Fruit fly (Drosophila melanogaster) whole organism, adult: ENCODE results near the gene CG12637.
"Not testable (repeated sequence)": the region's sequence is repeated elsewhere in the genome, so short reads cannot be mapped to it uniquely, and the experiment has no call there.

Experiments used
- CG11617 ChIP-seq: fragments of 200-800 bp; sonication (Bioruptor generic); optimal IDR thresholded peaks from 2 replicates; lab custom pipeline; 2017; ENCODE audit warnings: mild to moderate bottlenecking, missing biosample characterization, missing genetic modification reagents, missing genetic modification characterization
- CG12768 ChIP-seq: fragments of 200-800 bp; sonication (Bioruptor generic); optimal IDR thresholded peaks from 2 replicates; lab custom pipeline; 2017; ENCODE audit warnings: missing biosample characterization, missing genetic modification characterization, mild to moderate bottlenecking, moderate library complexity, missing genetic modification reagents
- CG14711 ChIP-seq: fragments of 200-800 bp; sonication (Bioruptor generic); optimal IDR thresholded peaks from 2 replicates; lab custom pipeline; 2018; ENCODE audit warnings: missing biosample characterization, mild to moderate bottlenecking, missing genetic modification characterization, moderate library complexity
- CG1620 ChIP-seq: fragments of 200-800 bp; sonication (Bioruptor generic); optimal IDR thresholded peaks from 2 replicates; lab custom pipeline; 2016; ENCODE audit warnings: missing biosample characterization, missing genetic modification characterization
- CG33017 ChIP-seq: fragments of 200-800 bp; sonication (Bioruptor generic); optimal IDR thresholded peaks from 2 replicates; lab custom pipeline; 2018; ENCODE audit warnings: missing biosample characterization, mild to moderate bottlenecking, missing genetic modification characterization, moderate library complexity
- CG5204 ChIP-seq: fragments of 200-800 bp; sonication (Bioruptor generic); optimal IDR thresholded peaks from 2 replicates; lab custom pipeline; 2016; ENCODE audit warnings: missing biosample characterization, missing genetic modification characterization
- CG7045 ChIP-seq: fragments of 200-800 bp; sonication (Bioruptor generic); optimal IDR thresholded peaks from 2 replicates; lab custom pipeline; 2017; ENCODE audit warnings: missing biosample characterization, mild to moderate bottlenecking, missing genetic modification characterization
- CG7101 ChIP-seq: fragments of 200-800 bp; sonication (Bioruptor generic); optimal IDR thresholded peaks from 2 replicates; lab custom pipeline; 2018; ENCODE audit warnings: missing biosample characterization, mild to moderate bottlenecking, missing genetic modification characterization, moderate library complexity
- Clk ChIP-seq: fragments of 200-800 bp; sonication (Bioruptor generic); optimal IDR thresholded peaks from 2 replicates; lab custom pipeline; 2017; ENCODE audit warnings: missing biosample characterization, missing genetic modification characterization
- Crg-1 ChIP-seq: fragments of 200-800 bp; sonication (Bioruptor generic); optimal IDR thresholded peaks from 2 replicates; lab custom pipeline; 2016; ENCODE audit warnings: missing biosample characterization, missing genetic modification characterization
- Hr96 ChIP-seq: fragments of 200-800 bp; sonication (Bioruptor generic); optimal IDR thresholded peaks from 2 replicates; lab custom pipeline; 2016; ENCODE audit warnings: missing biosample characterization, missing genetic modification characterization
- Mnt ChIP-seq: fragments of 200-800 bp; sonication (Bioruptor generic); optimal IDR thresholded peaks from 2 replicates; lab custom pipeline; 2016; ENCODE audit warnings: missing biosample characterization, mild to moderate bottlenecking, missing genetic modification characterization
- bab1 ChIP-seq: fragments of 200-800 bp; sonication (Bioruptor generic); optimal IDR thresholded peaks from 3 replicates; lab custom pipeline; 2019; ENCODE audit warnings: missing biosample characterization, mild to moderate bottlenecking, missing genetic modification characterization, moderate library complexity
- cic ChIP-seq: fragments of 200-800 bp; sonication (Bioruptor generic); optimal IDR thresholded peaks from 2 replicates; lab custom pipeline; 2017; ENCODE audit warnings: missing biosample characterization, mild to moderate bottlenecking, missing genetic modification characterization, moderate library complexity
- cnc ChIP-seq, 2 experiments: fragments of >200 bp; optimal IDR thresholded peaks; 2 replicates each; lab custom pipeline; 2017
- kay ChIP-seq: fragments of 200-800 bp; sonication (Bioruptor generic); peaks from one replicate; lab custom pipeline; 2016; ENCODE audit warnings: missing biosample characterization, missing genetic modification characterization, borderline replicate concordance
- ovo ChIP-seq: fragments of 200-800 bp; sonication (Bioruptor generic); optimal IDR thresholded peaks from 2 replicates; lab custom pipeline; 2016; ENCODE audit warnings: missing biosample characterization, missing genetic modification characterization
- pad ChIP-seq: fragments of 200-800 bp; sonication (Bioruptor generic); optimal IDR thresholded peaks from 3 replicates; lab custom pipeline; 2017; ENCODE audit warnings: missing biosample characterization, missing genetic modification characterization, mild to moderate bottlenecking, moderate library complexity, missing genetic modification reagents
- tj ChIP-seq: fragments of 200-800 bp; sonication (Bioruptor generic); optimal IDR thresholded peaks from 3 replicates; lab custom pipeline; 2017; ENCODE audit warnings: missing biosample characterization, mild to moderate bottlenecking, missing genetic modification characterization, moderate library complexity
- toe ChIP-seq: fragments of 200-800 bp; sonication (Bioruptor generic); optimal IDR thresholded peaks from 2 replicates; lab custom pipeline; 2016; ENCODE audit warnings: missing biosample characterization, missing genetic modification characterization

Gene CG12637

dm6 chrX:10673366-10673765, at the start of gene CG12637:
Gene CG12637 (minus strand): TSS chrX:10673466.
- TF ChIP-seq CG1620 (no peak), CG11617 (GFP tag; lab: Kevin White, UChicago) (no peak), tj (GFP tag; lab: Kevin White, UChicago) (no peak), cic (GFP tag; lab: Kevin White, UChicago) (no peak), bab1 (GFP tag; lab: Kevin White, UChicago) (no peak), CG5204 (GFP tag; lab: Kevin White, UChicago) (no peak), CG12768 (GFP tag; lab: Kevin White, UChicago) (no peak)

dm6 chrX:10721901-10722479, 48.7 kb upstream of the CG12637 start:
- TF ChIP-seq CG7101 (tag; lab: Kevin White, UChicago) (no peak), CG14711 (tag; lab: Kevin White, UChicago) (no peak), tj (GFP tag; lab: Kevin White, UChicago) (peak; percentile 42), CG33017 (no peak), cic (GFP tag; lab: Kevin White, UChicago) (no peak), CG7045 (GFP tag; lab: Kevin White, UChicago) (no peak), cnc (optimal IDR thresholded peaks at IDR 0.05; lab: Kevin White, UChicago) (no peak), CG11617 (GFP tag; lab: Kevin White, UChicago) (no peak), Mnt (GFP tag; lab: Kevin White, UChicago) (no peak), ovo (no peak), kay (GFP tag; lab: Kevin White, UChicago) (peak; percentile 20), Hr96 (GFP tag; lab: Kevin White, UChicago) (no peak)

- TF ChIP-seq CG11617 (GFP tag; lab: Kevin White, UChicago) (no peak), cic (GFP tag; lab: Kevin White, UChicago) (peak; percentile 90), pad (GFP tag; lab: Kevin White, UChicago) (peak; percentile 0), tj (GFP tag; lab: Kevin White, UChicago) (peak; percentile 57)
Observed at dm6 chrX:10719280-10719679, 46.0 kb upstream of the CG12637 start.

DNA sequence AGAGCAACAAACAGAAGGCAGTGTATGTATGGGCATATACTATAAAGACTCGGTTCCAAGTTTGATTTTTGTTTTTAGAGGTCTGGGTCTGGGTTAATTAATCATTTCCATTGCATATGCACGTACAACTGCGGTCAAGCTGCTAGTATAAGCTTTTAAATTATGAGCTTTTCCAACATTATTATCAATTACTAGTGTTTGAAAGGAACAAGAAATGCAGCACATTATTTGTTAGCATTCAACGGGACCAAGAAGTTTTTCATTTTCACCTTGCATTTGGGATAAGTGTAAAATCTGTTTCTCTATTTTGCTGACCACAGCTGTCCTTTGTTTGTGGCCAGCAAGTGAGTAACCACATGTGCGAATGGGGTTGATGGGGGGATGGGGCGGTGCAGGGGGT, 44.6 kb upstream of the CG12637 start:
- TF ChIP-seq CG7045 (GFP tag; lab: Kevin White, UChicago) (peak; percentile 1), Clk (GFP tag; lab: Kevin White, UChicago) (no peak), CG11617 (GFP tag; lab: Kevin White, UChicago) (peak; percentile 17), pad (GFP tag; lab: Kevin White, UChicago) (no peak), cic (GFP tag; lab: Kevin White, UChicago) (no peak), tj (GFP tag; lab: Kevin White, UChicago) (peak; percentile 36), bab1 (GFP tag; lab: Kevin White, UChicago) (peak; percentile 68), CG7101 (tag; lab: Kevin White, UChicago) (peak; percentile 65), CG14711 (tag; lab: Kevin White, UChicago) (peak; percentile 62), CG33017 (peak; percentile 45)

DNA sequence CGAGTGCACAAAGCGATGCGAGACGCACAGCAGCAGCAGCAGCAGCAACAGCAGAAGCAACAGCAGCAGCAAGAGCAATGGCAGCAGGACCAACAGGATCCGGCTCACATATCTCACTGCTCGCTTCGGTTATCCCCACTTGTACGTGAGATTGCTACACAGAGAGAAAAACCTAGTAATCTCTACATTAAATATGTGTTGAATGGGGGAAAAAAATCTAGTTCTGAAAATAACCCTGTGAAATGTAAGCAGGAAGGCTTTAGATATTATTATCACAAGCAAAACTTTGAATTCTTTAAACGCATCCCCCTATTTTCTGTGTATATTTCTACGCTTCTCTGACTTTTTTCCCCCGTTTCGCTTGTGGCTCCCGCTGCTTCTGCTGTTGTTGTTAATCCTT, 24.5 kb upstream of the CG12637 start:
- TF ChIP-seq CG14711 (tag; lab: Kevin White, UChicago) (no peak), ovo (no peak), CG1620 (no peak), Mnt (GFP tag; lab: Kevin White, UChicago) (no peak), bab1 (GFP tag; lab: Kevin White, UChicago) (no peak)

- TF ChIP-seq CG11617 (GFP tag; lab: Kevin White, UChicago); ovo; cic (GFP tag; lab: Kevin White, UChicago): not testable (repeated sequence)
Observed at dm6 chrX:10661743-10662142, 11.5 kb downstream of the CG12637 start, which contains the start of gene Rab9E. Gene Rab9E (minus strand): TSS chrX:10661843.

dm6 chrX:10657380-10657779, 15.9 kb downstream of the CG12637 start, which contains the start of gene CG2111:
Gene CG2111 (plus strand): TSS chrX:10657680.
- TF ChIP-seq cnc (optimal IDR thresholded peaks at IDR 0.05; lab: Kevin White, UChicago) (no peak), CG11617 (GFP tag; lab: Kevin White, UChicago) (no peak), Mnt (GFP tag; lab: Kevin White, UChicago) (no peak), tj (GFP tag; lab: Kevin White, UChicago) (no peak), toe (GFP tag; lab: Kevin White, UChicago) (no peak), Crg-1 (no peak), Clk (GFP tag; lab: Kevin White, UChicago) (no peak), pad (GFP tag; lab: Kevin White, UChicago) (no peak), CG7045 (GFP tag; lab: Kevin White, UChicago) (no peak), cic (GFP tag; lab: Kevin White, UChicago) (no peak), ovo (no peak), CG12768 (GFP tag; lab: Kevin White, UChicago) (no peak), CG1620 (no peak), CG5204 (GFP tag; lab: Kevin White, UChicago) (no peak), CG33017 (no peak), Hr96 (GFP tag; lab: Kevin White, UChicago) (no peak), kay (GFP tag; lab: Kevin White, UChicago) (no peak)
